ENCODE assay signal across 2 fruit fly cellular contexts in the genomic region with DNA sequence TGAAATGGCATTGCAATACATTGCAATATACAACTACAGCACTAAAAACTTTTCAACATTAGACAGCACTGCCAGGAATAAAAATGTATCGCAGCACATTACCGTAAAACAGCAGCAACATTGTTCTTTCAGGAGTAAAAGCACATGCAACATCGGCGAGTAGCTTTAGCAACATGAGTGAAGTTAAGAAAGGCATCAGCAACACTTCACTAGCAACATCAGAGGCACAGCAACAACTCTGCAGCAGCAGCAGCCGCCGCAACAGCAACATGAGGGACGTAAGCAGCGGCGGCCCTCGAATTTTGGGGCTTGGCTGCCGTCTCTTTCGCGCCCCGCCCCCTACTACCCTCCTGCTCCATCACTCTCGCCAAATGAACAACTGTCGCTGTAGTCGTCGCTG.
TF ChIP-seq lines count a peak whose summit lies in the region.

No protein-coding gene starts in this region.

- no peak for TF ChIP-seq CTCF in whole organism, embryonic (GFP tag; optimal IDR thresholded peaks at IDR 0.05; lab: Kevin White, UChicago)

TF ChIP-seq in whole organism, embryonic, 481 proteins besides CTCF, POLR2A, EP300 and RAD21:
- peak; percentile 96 for TF ChIP-seq CG11504 (tag; optimal IDR thresholded peaks at IDR 0.05; lab: Kevin White, UChicago)
- no peak for TF ChIP-seq CG5953 (GFP tag; IDR thresholded peaks at IDR 0.05; lab: Robert Waterston, UW)
- no peak for TF ChIP-seq CG12236 (GFP tag; optimal IDR thresholded peaks at IDR 0.05; lab: Kevin White, UChicago)
- no peak for TF ChIP-seq CG1024 (GFP tag; IDR thresholded peaks at IDR 0.05; lab: Robert Waterston, UW)

TF ChIP-seq in whole organism, wandering third instar larva, 38 proteins besides CTCF, POLR2A, EP300 and RAD21:
- TF ChIP-seq Jra (GFP tag; optimal IDR thresholded peaks at IDR 0.05; lab: Kevin White, UChicago): no peak
- TF ChIP-seq woc (GFP tag; optimal IDR thresholded peaks at IDR 0.05; lab: Kevin White, UChicago): no peak
- TF ChIP-seq dmrt93B (GFP tag; optimal IDR thresholded peaks at IDR 0.05; lab: Kevin White, UChicago): no peak
- peak; percentile 15 for TF ChIP-seq psq (GFP tag; optimal IDR thresholded peaks at IDR 0.05; lab: Kevin White, UChicago)
- no peak for TF ChIP-seq dsf (GFP tag; optimal IDR thresholded peaks at IDR 0.05; lab: Kevin White, UChicago; ENCODE audit: borderline replicate concordance)
- TF ChIP-seq Hnf4 (GFP tag; optimal IDR thresholded peaks at IDR 0.05; lab: Kevin White, UChicago): no peak
